Worm (Caenorhabditis elegans) whole organism, late embryonic: ENCODE data around the gene ZK616.2.

Experiments
- C08G9.2 ChIP-seq: sonication (generic microtip); optimal IDR thresholded peaks from 2 replicates; lab custom pipeline; 2016; ENCODE audit warnings: mild to moderate bottlenecking, missing genetic modification characterization, moderate library complexity, missing compliant biosample characterization
- C38D4.7 ChIP-seq: fragments of 200-800 bp; sonication (Bioruptor generic); optimal IDR thresholded peaks from 2 replicates; lab custom pipeline; 2018; ENCODE audit warnings: mild to moderate bottlenecking, missing genetic modification characterization, moderate library complexity, missing compliant biosample characterization
- F13H6.1 ChIP-seq: sonication (generic microtip); optimal IDR thresholded peaks from 2 replicates; lab custom pipeline; 2016; ENCODE audit warnings: missing genetic modification characterization, missing compliant biosample characterization
- K02D7.2 ChIP-seq: sonication (generic microtip); optimal IDR thresholded peaks from 2 replicates; lab custom pipeline; 2017; ENCODE audit warnings: mild to moderate bottlenecking, missing genetic modification characterization, missing compliant biosample characterization
- K09A11.1 ChIP-seq: sonication (generic microtip); optimal IDR thresholded peaks from 2 replicates; lab custom pipeline; 2017; ENCODE audit warnings: antibody characterized with exemption, mild to moderate bottlenecking, missing genetic modification characterization, missing compliant biosample characterization; ENCODE audit not compliant: insufficient read depth
- Y22D7AL.16 ChIP-seq: sonication (generic microtip); optimal IDR thresholded peaks from 2 replicates; lab custom pipeline; 2016; ENCODE audit warnings: missing genetic modification characterization, missing compliant biosample characterization
- ahr-1 ChIP-seq: sonication (generic microtip); optimal IDR thresholded peaks from 2 replicates; lab custom pipeline; 2016; ENCODE audit warnings: missing genetic modification characterization, missing compliant biosample characterization
- ceh-14 ChIP-seq: sonication (generic microtip); optimal IDR thresholded peaks from 2 replicates; lab custom pipeline; 2016; ENCODE audit warnings: missing genotype, missing genetic modification characterization, missing compliant biosample characterization
- ceh-18 ChIP-seq: sonication (generic microtip); optimal IDR thresholded peaks from 2 replicates; lab custom pipeline; 2016; ENCODE audit warnings: missing genetic modification characterization, missing compliant biosample characterization
- ceh-30 ChIP-seq: fragments of 150-350 bp; optimal IDR thresholded peaks from 2 replicates; lab custom pipeline; 2014; ENCODE audit warnings: missing biosample characterization, missing genetic modification characterization
- ceh-31 ChIP-seq: sonication (generic microtip); optimal IDR thresholded peaks from 2 replicates; lab custom pipeline; 2016; ENCODE audit warnings: missing genetic modification characterization, missing compliant biosample characterization
- ceh-34 ChIP-seq: sonication (generic microtip); optimal IDR thresholded peaks from 2 replicates; lab custom pipeline; 2016; ENCODE audit warnings: mild to moderate bottlenecking, missing genetic modification characterization, missing compliant biosample characterization
- ceh-48 ChIP-seq: sonication (generic microtip); optimal IDR thresholded peaks from 2 replicates; lab custom pipeline; 2016; ENCODE audit warnings: missing genetic modification characterization, inconsistent platforms, missing compliant biosample characterization
- ceh-6 ChIP-seq: fragments of 200-800 bp; sonication (Bioruptor generic); optimal IDR thresholded peaks from 2 replicates; lab custom pipeline; 2018; ENCODE audit warnings: mild to moderate bottlenecking, missing genetic modification characterization, missing compliant biosample characterization
- dmd-4 ChIP-seq: sonication (generic microtip); optimal IDR thresholded peaks from 2 replicates; lab custom pipeline; 2016; ENCODE audit warnings: borderline replicate concordance, missing genetic modification characterization, missing compliant biosample characterization
- elt-2 ChIP-seq: sonication (generic microtip); optimal IDR thresholded peaks from 2 replicates; lab custom pipeline; 2016; ENCODE audit warnings: missing genetic modification reagents, missing genetic modification characterization, missing compliant biosample characterization
- elt-4 ChIP-seq: sonication (generic microtip); optimal IDR thresholded peaks from 2 replicates; lab custom pipeline; 2016; ENCODE audit warnings: missing genetic modification characterization, missing compliant biosample characterization
- ets-4 ChIP-seq: sonication (generic microtip); optimal IDR thresholded peaks from 2 replicates; lab custom pipeline; 2016; ENCODE audit warnings: missing genetic modification characterization, missing compliant biosample characterization
- hlh-13 ChIP-seq: fragments of 200-800 bp; sonication (Bioruptor generic); optimal IDR thresholded peaks from 2 replicates; lab custom pipeline; 2018; ENCODE audit warnings: mild to moderate bottlenecking, missing genetic modification characterization, missing compliant biosample characterization
- hlh-15 ChIP-seq: sonication (generic microtip); optimal IDR thresholded peaks from 2 replicates; lab custom pipeline; 2016; ENCODE audit warnings: missing genetic modification characterization, missing compliant biosample characterization
- hlh-6 ChIP-seq: sonication (generic microtip); optimal IDR thresholded peaks from 2 replicates; lab custom pipeline; 2016; ENCODE audit warnings: missing genotype, missing genetic modification characterization, missing compliant biosample characterization
- hlh-8 ChIP-seq: sonication (generic microtip); optimal IDR thresholded peaks from 2 replicates; lab custom pipeline; 2016; ENCODE audit warnings: missing genotype, missing genetic modification characterization, missing compliant biosample characterization
- nfya-1 ChIP-seq: sonication (generic microtip); optimal IDR thresholded peaks from 2 replicates; lab custom pipeline; 2017; ENCODE audit warnings: missing genetic modification characterization, mild to moderate bottlenecking, missing compliant biosample characterization, antibody characterized with exemption, moderate library complexity
- pat-9 ChIP-seq: fragments of 200-800 bp; sonication (Bioruptor generic); optimal IDR thresholded peaks from 2 replicates; lab custom pipeline; 2018; ENCODE audit warnings: mild to moderate bottlenecking, missing genetic modification characterization, moderate library complexity, missing compliant biosample characterization
- pha-2 ChIP-seq: sonication (generic microtip); optimal IDR thresholded peaks from 2 replicates; lab custom pipeline; 2017; ENCODE audit warnings: mild to moderate bottlenecking, missing genetic modification characterization, missing compliant biosample characterization
- pha-4 ChIP-seq: fragments of 150-350 bp; optimal IDR thresholded peaks from 2 replicates; lab custom pipeline; 2018; ENCODE audit warnings: missing biosample characterization, missing genetic modification reagents, missing genetic modification characterization
- ref-2 ChIP-seq: sonication (generic microtip); optimal IDR thresholded peaks from 2 replicates; lab custom pipeline; 2016; ENCODE audit warnings: missing genetic modification characterization, missing compliant biosample characterization
- rnt-1 ChIP-seq: sonication (generic microtip); optimal IDR thresholded peaks from 2 replicates; lab custom pipeline; 2016; ENCODE audit warnings: missing genetic modification characterization, missing compliant biosample characterization
- sdc-2 ChIP-seq: sonication (generic microtip); optimal IDR thresholded peaks from 2 replicates; lab custom pipeline; 2016; ENCODE audit warnings: missing genotype, missing genetic modification characterization, missing compliant biosample characterization
- sox-2 ChIP-seq: fragments of 200-800 bp; sonication (Bioruptor generic); IDR thresholded peaks from 2 replicates; pipeline ENCODE4 v1.3.6; 2022; ENCODE audit warnings: missing genetic modification reagents, missing genetic modification characterization, missing compliant biosample characterization
- syd-9 ChIP-seq: sonication (generic microtip); optimal IDR thresholded peaks from 2 replicates; lab custom pipeline; 2016; ENCODE audit warnings: mild to moderate bottlenecking, missing genetic modification characterization, moderate library complexity, missing compliant biosample characterization
- tbx-2 ChIP-seq: sonication (generic microtip); optimal IDR thresholded peaks from 2 replicates; lab custom pipeline; 2016; ENCODE audit warnings: missing genetic modification characterization, missing compliant biosample characterization
- ttx-3 ChIP-seq: sonication (generic microtip); optimal IDR thresholded peaks from 2 replicates; lab custom pipeline; 2016; ENCODE audit warnings: missing genetic modification reagents, missing genetic modification characterization, missing compliant biosample characterization
- unc-3 ChIP-seq, 2 experiments: fragments of 200-800 bp in 1 of 2; sonication (Bioruptor generic) in 1 of 2; sonication (generic microtip) in 1 of 2; conservative IDR thresholded peaks in 1 of 2; optimal IDR thresholded peaks in 1 of 2; 2 replicates each; pipeline versions ENCODE4 v1.3.6 to Lab custom; 2016 to 2022; ENCODE audit warnings: missing compliant biosample characterization in 2 of 2, missing genetic modification characterization in 2 of 2, missing genetic modification reagents in 1 of 2
- unc-42 ChIP-seq: sonication (generic microtip); optimal IDR thresholded peaks from 2 replicates; lab custom pipeline; 2016; ENCODE audit warnings: missing genotype, missing genetic modification characterization, missing compliant biosample characterization
- unc-55 ChIP-seq: sonication (generic microtip); optimal IDR thresholded peaks from 2 replicates; lab custom pipeline; 2017; ENCODE audit warnings: missing biosample characterization, missing genetic modification reagents, missing genetic modification characterization
- unc-86 ChIP-seq: sonication (generic microtip); optimal IDR thresholded peaks from 2 replicates; lab custom pipeline; 2016; ENCODE audit warnings: missing genetic modification characterization, missing compliant biosample characterization
- zip-5 ChIP-seq: sonication (generic microtip); optimal IDR thresholded peaks from 2 replicates; lab custom pipeline; 2016; ENCODE audit warnings: missing genetic modification characterization, missing compliant biosample characterization

ZK616.2 gene

ce11 chrIV:5391507-5392057, 6.1 kb upstream of the ZK616.2 start, which contains the start of the genes htp-1 and ZK616.5:
TSS of gene htp-1 (minus strand) at chrIV:5391557.
TSS of gene ZK616.5 (plus strand) at chrIV:5391929.
- TF ChIP-seq C08G9.2 (tag; lab: Kevin White, UChicago) (no peak), syd-9 (tag; lab: Kevin White, UChicago) (no peak), sox-2 (no peak), unc-86 (no peak), Y22D7AL.16 (tag; lab: Kevin White, UChicago) (no peak), dmd-4 (tag; lab: Kevin White, UChicago) (no peak), unc-55 (GFP tag; lab: Kevin White, UChicago) (no peak), hlh-13 (GFP tag; lab: Kevin White, UChicago) (no peak)
- TF ChIP-seq, all 69 proteins: peak for 0

- TF ChIP-seq pha-2 (tag; lab: Kevin White, UChicago) (no peak), sox-2 (no peak), K09A11.1 (tag; lab: Kevin White, UChicago) (no peak), unc-42 (tag; lab: Kevin White, UChicago) (no peak), Y22D7AL.16 (tag; lab: Kevin White, UChicago) (no peak), ceh-48 (tag; lab: Kevin White, UChicago) (no peak), ref-2 (tag; lab: Kevin White, UChicago) (no peak), K02D7.2 (tag; lab: Kevin White, UChicago) (no peak), rnt-1 (tag; lab: Kevin White, UChicago) (no peak), pat-9 (tag; lab: Kevin White, UChicago) (no peak), unc-55 (GFP tag; lab: Kevin White, UChicago) (no peak), pha-4 (tag; lab: Kevin White, UChicago) (no peak), ceh-14 (tag; lab: Kevin White, UChicago) (no peak), syd-9 (tag; lab: Kevin White, UChicago) (no peak), zip-5 (tag; lab: Kevin White, UChicago) (no peak), ttx-3 (tag; lab: Kevin White, UChicago) (no peak), sdc-2 (no peak), F13H6.1 (no peak), ceh-31 (no peak)
- TF ChIP-seq, all 69 proteins: peak for 0
Observed at ce11 chrIV:5393566-5393965, 4.1 kb upstream of the ZK616.2 start.

ce11 chrIV:5394687-5395086, 3.0 kb upstream of the ZK616.2 start, which contains the start of the genes perm-3 and swsn-6:
TSS of gene perm-3 (minus strand) at chrIV:5394804.
TSS of gene swsn-6 (plus strand) at chrIV:5395033.
- TF ChIP-seq ahr-1 (tag; lab: Kevin White, UChicago) (no peak), ceh-18 (peak; percentile 19), elt-2 (tag; lab: Kevin White, UChicago) (peak; percentile 41), hlh-6 (no peak), elt-4 (tag; lab: Kevin White, UChicago) (no peak), ceh-48 (tag; lab: Kevin White, UChicago) (peak; percentile 91), hlh-13 (GFP tag; lab: Kevin White, UChicago) (no peak), F13H6.1 (no peak), hlh-15 (tag; lab: Kevin White, UChicago) (no peak), ttx-3 (tag; lab: Kevin White, UChicago) (no peak), unc-86 (peak; percentile 9), ets-4 (no peak), ceh-34 (tag; lab: Kevin White, UChicago) (peak; percentile 41), syd-9 (tag; lab: Kevin White, UChicago) (no peak), K09A11.1 (tag; lab: Kevin White, UChicago) (peak; percentile 41), C38D4.7 (GFP tag; lab: Kevin White, UChicago) (no peak), unc-3 (GFP tag; conservative IDR thresholded peaks at IDR 0.05; lab: Robert Waterston, UW) (no peak), unc-3 (tag; optimal IDR thresholded peaks at IDR 0.05; lab: Kevin White, UChicago) (no peak), nfya-1 (tag; lab: Kevin White, UChicago) (peak; percentile 35), tbx-2 (tag; lab: Kevin White, UChicago) (peak; percentile 30), hlh-8 (tag; lab: Kevin White, UChicago) (no peak), ceh-6 (no peak), ceh-14 (tag; lab: Kevin White, UChicago) (peak; percentile 19), ceh-31 (peak; percentile 30), unc-42 (tag; lab: Kevin White, UChicago) (peak; percentile 46), ceh-30 (peak; percentile 22)
